Fruit fly (Drosophila melanogaster): Measurements from ENCODE around the gene CG13117.
A peak's percentile ranks its signal among the peaks of the same experiment; 100 is the strongest.

Gene CG13117

dm6 chr2L:9707514-9708094, 28.8 kb upstream of the CG13117 start:
- no peak for TF ChIP-seq fd85E (GFP tag; optimal IDR thresholded peaks at IDR 0.05)
- peak; percentile 95 for TF ChIP-seq vri (GFP tag; optimal IDR thresholded peaks at IDR 0.05)
- TF ChIP-seq Sox102F (GFP tag; optimal IDR thresholded peaks at IDR 0.05) = no peak
- TF ChIP-seq CG11294 (GFP tag; IDR thresholded peaks at IDR 0.05) = no peak
- TF ChIP-seq acj6 (GFP tag; optimal IDR thresholded peaks at IDR 0.05) = no peak
- peak; percentile 65 for TF ChIP-seq Eip78C (GFP tag)
- TF ChIP-seq Ets21C (GFP tag; optimal IDR thresholded peaks at IDR 0.05) = no peak
- TF ChIP-seq Blimp-1 (GFP tag; optimal IDR thresholded peaks at IDR 0.05) = no peak
- TF ChIP-seq svp (GFP tag) = peak; percentile 92
- no peak for TF ChIP-seq achi (GFP tag; optimal IDR thresholded peaks at IDR 0.05)
- TF ChIP-seq CG10631 (GFP tag; optimal IDR thresholded peaks at IDR 0.05) = no peak
- no peak for TF ChIP-seq Lpt (GFP tag; optimal IDR thresholded peaks at IDR 0.05)
- TF ChIP-seq lz (GFP tag; optimal IDR thresholded peaks at IDR 0.05) = no peak
- no peak for TF ChIP-seq CG6163 (GFP tag; IDR thresholded peaks at IDR 0.05)
- TF ChIP-seq cyc (GFP tag; optimal IDR thresholded peaks at IDR 0.05) = no peak
- TF ChIP-seq CG11902 (GFP tag; optimal IDR thresholded peaks at IDR 0.05) = no peak
- no peak for TF ChIP-seq CG6276 (GFP tag; optimal IDR thresholded peaks at IDR 0.05)
- TF ChIP-seq CG11762 (GFP tag; optimal IDR thresholded peaks at IDR 0.05; ENCODE audit: insufficient read depth) = no peak
- TF ChIP-seq CG6854 (GFP tag; optimal IDR thresholded peaks at IDR 0.05) = peak; percentile 50
- TF ChIP-seq fkh (GFP tag; optimal IDR thresholded peaks at IDR 0.05) = no peak
- peak; percentile 43 for TF ChIP-seq dsx (GFP tag; optimal IDR thresholded peaks at IDR 0.05; ENCODE audit: poor library complexity, severe bottlenecking)
- TF ChIP-seq net (GFP tag; optimal IDR thresholded peaks at IDR 0.05) = no peak
- no peak for TF ChIP-seq Gug (GFP tag; IDR thresholded peaks at IDR 0.05)
- no peak for TF ChIP-seq Sox15 (GFP tag; optimal IDR thresholded peaks at IDR 0.05)
- TF ChIP-seq eg (GFP tag; IDR thresholded peaks at IDR 0.05) = no peak
- no peak for TF ChIP-seq CG10669 (GFP tag; optimal IDR thresholded peaks at IDR 0.05)
- TF ChIP-seq CG34406 (GFP tag; optimal IDR thresholded peaks at IDR 0.05) = no peak
- TF ChIP-seq CG32006 (GFP tag; optimal IDR thresholded peaks at IDR 0.05) = no peak
- TF ChIP-seq CG6792 (GFP tag; optimal IDR thresholded peaks at IDR 0.05) = no peak
- no peak for TF ChIP-seq Met (GFP tag; optimal IDR thresholded peaks at IDR 0.05)
- no peak for TF ChIP-seq Eip75B (GFP tag; optimal IDR thresholded peaks at IDR 0.05)

dm6 chr2L:9711107-9711585, 25.3 kb upstream of the CG13117 start, which contains the start of gene CG4364:
Gene CG4364, minus strand, starts transcription at chr2L:9711271.
- TF ChIP-seq CG10631 (GFP tag; optimal IDR thresholded peaks at IDR 0.05) = no peak
- TF ChIP-seq eg (GFP tag; IDR thresholded peaks at IDR 0.05) = no peak
- TF ChIP-seq Lpt (GFP tag; optimal IDR thresholded peaks at IDR 0.05) = no peak
- TF ChIP-seq salr (GFP tag; optimal IDR thresholded peaks at IDR 0.05) = no peak
- TF ChIP-seq Hr39 (GFP tag; optimal IDR thresholded peaks at IDR 0.05) = no peak
- TF ChIP-seq esn (GFP tag; optimal IDR thresholded peaks at IDR 0.05) = no peak
- no peak for TF ChIP-seq CG1621 (tag; optimal IDR thresholded peaks at IDR 0.05)
- TF ChIP-seq Sox14 (GFP tag; optimal IDR thresholded peaks at IDR 0.05) = no peak
- TF ChIP-seq svp (GFP tag) = no peak
- TF ChIP-seq CG6808 (GFP tag; optimal IDR thresholded peaks at IDR 0.05) = no peak
- no peak for TF ChIP-seq CG3919 (GFP tag; optimal IDR thresholded peaks at IDR 0.05)
- no peak for TF ChIP-seq CG32006 (GFP tag; optimal IDR thresholded peaks at IDR 0.05)

- TF ChIP-seq CG11902 (GFP tag; optimal IDR thresholded peaks at IDR 0.05) (no peak), svp (GFP tag) (no peak), Hr4 (GFP tag; optimal IDR thresholded peaks at IDR 0.05) (no peak), Blimp-1 (GFP tag; optimal IDR thresholded peaks at IDR 0.05) (no peak), CG8119 (GFP tag; IDR thresholded peaks at IDR 0.05) (no peak), dsx (GFP tag; optimal IDR thresholded peaks at IDR 0.05; ENCODE audit: poor library complexity, severe bottlenecking) (no peak), pdm3 (GFP tag; optimal IDR thresholded peaks at IDR 0.05) (no peak)
Observed at dm6 chr2L:9728791-9729190, 7.7 kb upstream of the CG13117 start.
